Worm (Caenorhabditis elegans) whole organism, L1 larva: Measurements from ENCODE around the gene C33D3.4.

Experiments
- C16A3.4 ChIP-seq: fragments of 150-350 bp; optimal IDR thresholded peaks from 2 replicates; lab custom pipeline; 2014; ENCODE audit warnings: missing biosample characterization, missing genetic modification characterization
- aha-1 ChIP-seq: fragments of 150-350 bp; optimal IDR thresholded peaks from 2 replicates; lab custom pipeline; 2014; ENCODE audit warnings: missing biosample characterization, missing genetic modification characterization
- ceh-63 ChIP-seq: fragments of 200-800 bp; sonication (Bioruptor generic); optimal IDR thresholded peaks from 2 replicates; lab custom pipeline; 2018; ENCODE audit warnings: mild to moderate bottlenecking, missing genetic modification characterization, missing compliant biosample characterization
- ceh-90 ChIP-seq: sonication (generic microtip); optimal IDR thresholded peaks from 2 replicates; lab custom pipeline; 2016; ENCODE audit warnings: missing genetic modification characterization, missing compliant biosample characterization
- efl-1 ChIP-seq, 4 experiments: fragments of 150-350 bp; optimal IDR thresholded peaks in 3 of 4; peaks in 1 of 4; 1 replicate in 1 of 4; 2 replicates in 3 of 4; lab custom pipeline; 2014; ENCODE audit warnings: missing biosample characterization in 2 of 4, missing genetic modification characterization in 2 of 4, missing genetic modification reagents in 2 of 4
- elt-3 ChIP-seq, 6 experiments: fragments of 150-350 bp in 1 of 6; sonication (generic microtip); optimal IDR thresholded peaks; 2 replicates each; lab custom pipeline; 2017 to 2018; ENCODE audit warnings: missing biosample characterization in 6 of 6, missing genetic modification characterization in 6 of 6, inconsistent platforms in 1 of 6
- fkh-8 ChIP-seq: sonication (generic microtip); optimal IDR thresholded peaks from 2 replicates; lab custom pipeline; 2016; ENCODE audit warnings: mild to moderate bottlenecking, missing genetic modification characterization, missing compliant biosample characterization
- fos-1 ChIP-seq: fragments of 150-350 bp; optimal IDR thresholded peaks from 2 replicates; lab custom pipeline; 2014; ENCODE audit warnings: missing biosample characterization, missing genetic modification characterization
- grh-1 ChIP-seq: fragments of 200-800 bp; sonication (Bioruptor generic); IDR thresholded peaks from 2 replicates; pipeline ENCODE4 v1.3.6; 2022; ENCODE audit warnings: missing genetic modification reagents, missing genetic modification characterization, missing compliant biosample characterization
- hlh-17 ChIP-seq: fragments of 200-800 bp; sonication (Bioruptor generic); optimal IDR thresholded peaks from 2 replicates; lab custom pipeline; 2018; ENCODE audit warnings: missing genetic modification characterization, mild to moderate bottlenecking, missing compliant biosample characterization, moderate library complexity, borderline replicate concordance
- hlh-4 ChIP-seq: sonication (generic microtip); optimal IDR thresholded peaks from 2 replicates; lab custom pipeline; 2016; ENCODE audit warnings: mild to moderate bottlenecking, missing genetic modification characterization, missing compliant biosample characterization
- hpl-2 ChIP-seq: fragments of 150-350 bp; optimal IDR thresholded peaks from 2 replicates; lab custom pipeline; 2014; ENCODE audit warnings: missing biosample characterization, missing genetic modification reagents, missing genetic modification characterization
- jun-1 ChIP-seq: fragments of 150-350 bp; optimal IDR thresholded peaks from 2 replicates; lab custom pipeline; 2014; ENCODE audit warnings: missing biosample characterization, missing genetic modification reagents, missing genetic modification characterization
- lin-13 ChIP-seq: fragments of 150-350 bp; optimal IDR thresholded peaks from 2 replicates; lab custom pipeline; 2014; ENCODE audit warnings: missing biosample characterization, missing genetic modification reagents, missing genetic modification characterization
- lin-35 ChIP-seq, 2 experiments: fragments of 150-350 bp; optimal IDR thresholded peaks; 2 replicates each; lab custom pipeline; 2014; ENCODE audit warnings: missing biosample characterization in 2 of 2, missing genetic modification characterization in 2 of 2, missing genetic modification reagents in 2 of 2
- lsy-2 ChIP-seq, 2 experiments: fragments of 150-350 bp; optimal IDR thresholded peaks; 2 replicates each; lab custom pipeline; 2014; ENCODE audit warnings: missing biosample characterization in 2 of 2, missing genetic modification characterization in 2 of 2
- mab-9 ChIP-seq: fragments of 200-800 bp; sonication (Bioruptor generic); IDR thresholded peaks from 2 replicates; pipeline ENCODE4 v1.3.6; 2022; ENCODE audit warnings: missing genetic modification reagents, missing genetic modification characterization, missing compliant biosample characterization
- nhr-12 ChIP-seq: sonication (generic microtip); optimal IDR thresholded peaks from 2 replicates; lab custom pipeline; 2017; ENCODE audit warnings: missing biosample characterization, missing genetic modification characterization
- nhr-20 ChIP-seq: sonication (generic microtip); optimal IDR thresholded peaks from 2 replicates; lab custom pipeline; 2016; ENCODE audit warnings: mild to moderate bottlenecking, missing genetic modification characterization, missing compliant biosample characterization
- nhr-28 ChIP-seq: fragments of 150-350 bp; optimal IDR thresholded peaks from 2 replicates; lab custom pipeline; 2014; ENCODE audit warnings: missing biosample characterization, missing genetic modification characterization
- nhr-71 ChIP-seq: sonication (generic microtip); optimal IDR thresholded peaks from 2 replicates; lab custom pipeline; 2016; ENCODE audit warnings: mild to moderate bottlenecking, missing genetic modification characterization, moderate library complexity, missing compliant biosample characterization
- nhr-90 ChIP-seq: sonication (generic microtip); optimal IDR thresholded peaks from 2 replicates; lab custom pipeline; 2016; ENCODE audit warnings: mild to moderate bottlenecking, missing genetic modification characterization, missing compliant biosample characterization; ENCODE audit not compliant: poor library complexity
- pax-3 ChIP-seq: fragments of 200-800 bp; sonication (Bioruptor generic); optimal IDR thresholded peaks from 2 replicates; lab custom pipeline; 2018; ENCODE audit warnings: mild to moderate bottlenecking, missing genetic modification characterization, moderate library complexity, missing compliant biosample characterization
- pqm-1 ChIP-seq: sonication (generic microtip); optimal IDR thresholded peaks from 3 replicates; lab custom pipeline; 2017; ENCODE audit warnings: missing biosample characterization, missing genetic modification characterization
- rnt-1 ChIP-seq: sonication (generic microtip); optimal IDR thresholded peaks from 2 replicates; lab custom pipeline; 2016; ENCODE audit warnings: mild to moderate bottlenecking, missing genetic modification characterization, moderate library complexity, missing compliant biosample characterization
- skn-1 ChIP-seq: fragments of 150-350 bp; optimal IDR thresholded peaks from 2 replicates; lab custom pipeline; 2014; ENCODE audit warnings: missing biosample characterization, missing genetic modification characterization
- snpc-4 ChIP-seq: fragments of 150-350 bp; optimal IDR thresholded peaks from 2 replicates; lab custom pipeline; 2014; ENCODE audit warnings: missing biosample characterization, missing genetic modification characterization
- swsn-7 ChIP-seq: sonication (generic microtip); optimal IDR thresholded peaks from 2 replicates; lab custom pipeline; 2016; ENCODE audit warnings: missing genetic modification characterization, missing compliant biosample characterization
- tbx-2 ChIP-seq: sonication (generic microtip); optimal IDR thresholded peaks from 2 replicates; lab custom pipeline; 2016; ENCODE audit warnings: missing genetic modification characterization, missing compliant biosample characterization
- unc-62 ChIP-seq: fragments of 150-350 bp; optimal IDR thresholded peaks from 2 replicates; lab custom pipeline; 2014; ENCODE audit warnings: missing biosample characterization, missing genetic modification reagents, missing genetic modification characterization

Gene C33D3.4

ce11 chrX:10480563-10481290 is 8.1 kb upstream of the C33D3.4 start, which contains the start of gene elt-2:
Gene elt-2 (plus strand): TSS chrX:10481240.
- TF ChIP-seq lsy-2 (tag; optimal IDR thresholded peaks at IDR 0.05; lab: Kevin White, UChicago) (peak in 1 of 2 experiments; percentile 16), pqm-1 (tag; lab: Kevin White, UChicago) (peak; percentile 47), lin-35 (GFP tag; optimal IDR thresholded peaks at IDR 0.05; lab: Kevin White, UChicago) (peak in 1 of 2 experiments; percentile 49), nhr-90 (tag; lab: Kevin White, UChicago) (peak; percentile 21), jun-1 (tag; lab: Kevin White, UChicago) (peak; percentile 73), skn-1 (tag; lab: Kevin White, UChicago) (no peak), nhr-20 (tag; lab: Kevin White, UChicago) (peak; percentile 21), rnt-1 (tag; lab: Kevin White, UChicago) (no peak), mab-9 (GFP tag; lab: Robert Waterston, UW) (no peak), nhr-71 (peak; percentile 19), pax-3 (tag; lab: Kevin White, UChicago) (peak; percentile 23), tbx-2 (tag; lab: Kevin White, UChicago) (no peak)

- TF ChIP-seq fkh-8 (tag; lab: Kevin White, UChicago), result no peak
- no peak for TF ChIP-seq efl-1 (optimal IDR thresholded peaks at IDR 0.05; lab: Kevin White, UChicago)
- peak in 1 of 2 experiments; percentile 50 for TF ChIP-seq efl-1 (GFP tag; optimal IDR thresholded peaks at IDR 0.05 in 1 of 2; lab: Kevin White, UChicago)
Observed at ce11 chrX:10482272-10482671, 6.6 kb upstream of the C33D3.4 start.

- TF ChIP-seq ceh-63 (GFP tag; lab: Kevin White, UChicago), result no peak
- TF ChIP-seq elt-3 (tag; optimal IDR thresholded peaks at IDR 0.05; lab: Kevin White, UChicago), result no peak
- no peak for TF ChIP-seq unc-62 (GFP tag; lab: Kevin White, UChicago)
- no peak for TF ChIP-seq hlh-4 (tag; lab: Kevin White, UChicago)
- no peak for TF ChIP-seq hlh-17
- TF ChIP-seq fos-1 (tag; lab: Kevin White, UChicago), result no peak
- no peak for TF ChIP-seq pax-3 (tag; lab: Kevin White, UChicago)
- no peak for TF ChIP-seq C16A3.4 (tag; lab: Kevin White, UChicago)
- TF ChIP-seq aha-1 (tag; lab: Kevin White, UChicago), result no peak
Observed at ce11 chrX:10485300-10485755, 3.5 kb upstream of the C33D3.4 start, which contains the start of gene C33D3.3. Gene C33D3.3 (plus strand): TSS chrX:10485350.

- TF ChIP-seq snpc-4 (tag; lab: Kevin White, UChicago) (no peak), efl-1 (optimal IDR thresholded peaks at IDR 0.05; lab: Kevin White, UChicago) (no peak), efl-1 (GFP tag; optimal IDR thresholded peaks at IDR 0.05 in 1 of 2; lab: Kevin White, UChicago) (peak in 1 of 2 experiments; percentile 41)
Observed at ce11 chrX:10491044-10491443, 2.2 kb downstream of the C33D3.4 start, which contains the start of gene C33D3.5. Gene C33D3.5 (plus strand): TSS chrX:10491344.

- TF ChIP-seq nhr-28 (tag; lab: Kevin White, UChicago) (no peak), ceh-90 (tag; lab: Kevin White, UChicago) (no peak), lin-13 (GFP tag; lab: Kevin White, UChicago) (no peak), unc-62 (GFP tag; lab: Kevin White, UChicago) (no peak), hpl-2 (GFP tag; lab: Kevin White, UChicago) (no peak), grh-1 (GFP tag; lab: Robert Waterston, UW) (no peak), hlh-4 (tag; lab: Kevin White, UChicago) (no peak), swsn-7 (tag; lab: Kevin White, UChicago) (no peak), nhr-12 (tag; lab: Kevin White, UChicago) (no peak)
- TF ChIP-seq, all 84 proteins: peak for 0
Observed at ce11 chrX:10491875-10492523, 3.1 kb downstream of the C33D3.4 start.
